Fruit fly (Drosophila melanogaster): ENCODE results near the gene Unc-76.
A peak's percentile ranks its signal among the peaks of the same experiment; 100 is the strongest.

Gene Unc-76

DNA sequence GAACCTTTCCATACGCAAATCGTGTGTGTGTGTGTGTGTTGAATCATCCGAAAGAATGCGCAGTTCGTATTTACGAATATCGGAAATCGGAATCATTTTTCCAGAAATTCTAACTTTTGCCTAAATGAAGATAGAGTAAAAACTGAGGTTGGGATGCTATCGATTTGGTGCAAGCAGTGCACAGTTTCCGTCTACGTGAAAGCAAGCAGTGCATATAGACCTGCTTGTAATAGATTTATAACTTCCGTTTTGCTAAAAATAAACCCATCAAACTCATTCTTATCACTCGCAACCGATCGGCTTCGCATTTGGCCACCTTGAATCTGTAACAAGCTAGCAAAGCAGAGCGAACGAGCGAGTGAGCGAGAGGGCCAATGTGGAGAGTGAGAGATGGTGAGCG is 26.0 kb downstream of the Unc-76 start (continued):
- TF ChIP-seq Sin3A (optimal IDR thresholded peaks at IDR 0.05) = no peak
- no peak for TF ChIP-seq Nf-YA (GFP tag; IDR thresholded peaks at IDR 0.05)
- no peak for TF ChIP-seq CG16813 (GFP tag; IDR thresholded peaks at IDR 0.05; ENCODE audit: partially characterized antibody)
- peak; percentile 2 for TF ChIP-seq gro (GFP tag; optimal IDR thresholded peaks at IDR 0.05)
- TF ChIP-seq CG8478 (optimal IDR thresholded peaks at IDR 0.05) = no peak
- TF ChIP-seq Mrtf (GFP tag; IDR thresholded peaks at IDR 0.05) = no peak
- TF ChIP-seq zen (tag; optimal IDR thresholded peaks at IDR 0.05) = no peak
- no peak for TF ChIP-seq ci (GFP tag; IDR thresholded peaks at IDR 0.05)
- no peak for TF ChIP-seq br (optimal IDR thresholded peaks at IDR 0.05)
- peak; percentile 89 for TF ChIP-seq CG8290 (GFP tag; optimal IDR thresholded peaks at IDR 0.05)
- TF ChIP-seq CG8290 (tag; optimal IDR thresholded peaks at IDR 0.05) = peak in 1 of 2 experiments; percentile 46
- no peak for TF ChIP-seq Hr3 (GFP tag; optimal IDR thresholded peaks at IDR 0.05)
- no peak for TF ChIP-seq sc (optimal IDR thresholded peaks at IDR 0.05)
- TF ChIP-seq sc (GFP tag; optimal IDR thresholded peaks at IDR 0.05) = no peak
- no peak for TF ChIP-seq Asciz (GFP tag; optimal IDR thresholded peaks at IDR 0.05)
- peak; percentile 14 for TF ChIP-seq CG1832 (GFP tag; optimal IDR thresholded peaks at IDR 0.05)
- TF ChIP-seq CG3838 (GFP tag; optimal IDR thresholded peaks at IDR 0.05) = no peak
- TF ChIP-seq Fer3 (tag; optimal IDR thresholded peaks at IDR 0.05) = peak; percentile 12
- no peak for TF ChIP-seq jumu (GFP tag; optimal IDR thresholded peaks at IDR 0.05)
- TF ChIP-seq Doc2 (GFP tag; IDR thresholded peaks at IDR 0.05) = no peak
- no peak for TF ChIP-seq dimm (GFP tag; IDR thresholded peaks at IDR 0.05)
- no peak for TF ChIP-seq yki (optimal IDR thresholded peaks at IDR 0.05)
- TF ChIP-seq CG11560 (tag; IDR thresholded peaks at IDR 0.05) = no peak
- TF ChIP-seq CG30020 (tag; optimal IDR thresholded peaks at IDR 0.05) = no peak
- no peak for TF ChIP-seq da (GFP tag; optimal IDR thresholded peaks at IDR 0.05)
- TF ChIP-seq CG17361 (GFP tag; IDR thresholded peaks at IDR 0.05) = 0 out of 3 replicates have a peak, but pooled peaks have one; percentile 30
- no peak for TF ChIP-seq CG11695 (GFP tag; IDR thresholded peaks at IDR 0.05)
- no peak for TF ChIP-seq Gug (GFP tag; IDR thresholded peaks at IDR 0.05)
- no peak for TF ChIP-seq Aef1 (GFP tag; IDR thresholded peaks at IDR 0.05)
- no peak for TF ChIP-seq pnt (GFP tag; optimal IDR thresholded peaks at IDR 0.05)
- no peak for TF ChIP-seq nom (GFP tag; optimal IDR thresholded peaks at IDR 0.05)
- no peak for TF ChIP-seq CG14710 (tag; optimal IDR thresholded peaks at IDR 0.05)
- peak; percentile 13 for TF ChIP-seq stwl (tag; optimal IDR thresholded peaks at IDR 0.05)
- no peak for TF ChIP-seq CG8765 (GFP tag; IDR thresholded peaks at IDR 0.05)
- TF ChIP-seq sr (GFP tag; IDR thresholded peaks at IDR 0.05) = no peak
- TF ChIP-seq Dip2 (GFP tag; IDR thresholded peaks at IDR 0.05) = no peak
- no peak for TF ChIP-seq CHES-1-like (GFP tag; optimal IDR thresholded peaks at IDR 0.05)
- TF ChIP-seq CG3995 (GFP tag; optimal IDR thresholded peaks at IDR 0.05) = no peak
- no peak for TF ChIP-seq CG16815 (GFP tag; optimal IDR thresholded peaks at IDR 0.05)
- TF ChIP-seq CG6813 (GFP tag; optimal IDR thresholded peaks at IDR 0.05) = no peak
- no peak for TF ChIP-seq CG10274 (GFP tag; optimal IDR thresholded peaks at IDR 0.05)
- TF ChIP-seq crol (GFP tag; IDR thresholded peaks at IDR 0.05) = peak; percentile 28; the same call in 1 of the 2 replicates
- TF ChIP-seq schlank (tag; optimal IDR thresholded peaks at IDR 0.05) = no peak
- peak in 1 of 2 experiments; percentile 44 for TF ChIP-seq Eip74EF (GFP tag; optimal IDR thresholded peaks at IDR 0.05)
- TF ChIP-seq danr (GFP tag; IDR thresholded peaks at IDR 0.05) = no peak
- TF ChIP-seq CG31365 (tag; optimal IDR thresholded peaks at IDR 0.05) = peak; percentile 88
- no peak for TF ChIP-seq CG14965 (GFP tag; optimal IDR thresholded peaks at IDR 0.05; ENCODE audit: borderline replicate concordance)
- no peak for TF ChIP-seq maf-S (GFP tag; optimal IDR thresholded peaks at IDR 0.05)
- TF ChIP-seq CG6683 (GFP tag; optimal IDR thresholded peaks at IDR 0.05) = no peak
- no peak for TF ChIP-seq CG15269 (tag; optimal IDR thresholded peaks at IDR 0.05)
- no peak for TF ChIP-seq sna (GFP tag; IDR thresholded peaks at IDR 0.05; ENCODE audit: partially characterized antibody)
- TF ChIP-seq slou (GFP tag; optimal IDR thresholded peaks at IDR 0.05) = no peak
- no peak for TF ChIP-seq Gsc (GFP tag; IDR thresholded peaks at IDR 0.05)
- TF ChIP-seq gsb-n (tag; optimal IDR thresholded peaks at IDR 0.05) = no peak
